Worm (Caenorhabditis elegans) whole organism, midembryonic: ENCODE measurements around the gene T22F3.11.

Source experiments
- flt-1 ChIP-seq: fragments of 200-800 bp; sonication (Bioruptor generic); IDR thresholded peaks from 2 replicates; pipeline ENCODE4 v1.3.6; 2022; ENCODE audit warnings: missing genetic modification characterization, missing compliant biosample characterization
- med-1 ChIP-seq: sonication (generic microtip); optimal IDR thresholded peaks from 2 replicates; lab custom pipeline; 2017; ENCODE audit warnings: missing genetic modification characterization, mild to moderate bottlenecking, missing compliant biosample characterization, antibody characterized with exemption, missing genetic modification reagents; ENCODE audit not compliant: insufficient read depth
- ref-1 ChIP-seq: fragments of 200-800 bp; sonication (Bioruptor generic); conservative IDR thresholded peaks from 2 replicates; pipeline ENCODE4 v1.3.6; 2022; ENCODE audit warnings: missing genetic modification reagents, missing genetic modification characterization, missing compliant biosample characterization
- tab-1 ChIP-seq: fragments of 200-800 bp; sonication (Bioruptor generic); IDR thresholded peaks from 2 replicates; pipeline ENCODE4 v1.3.6; 2022; ENCODE audit warnings: missing genetic modification characterization, missing compliant biosample characterization
- ztf-29 ChIP-seq: fragments of 200-800 bp; sonication (Bioruptor generic); IDR thresholded peaks from 2 replicates; pipeline ENCODE4 v1.3.6; 2022; ENCODE audit warnings: missing genetic modification reagents, missing genetic modification characterization, missing compliant biosample characterization

- TF ChIP-seq ref-1 (GFP tag; lab: Robert Waterston, UW) (no peak), flt-1 (GFP tag; lab: Robert Waterston, UW) (no peak), med-1 (GFP tag; lab: Kevin White, UChicago) (no peak), ztf-29 (no peak), tab-1 (no peak)
Measured at ce11 chrV:3581034-3581433, 33.3 kb downstream of the T22F3.11 start.
